Worm (Caenorhabditis elegans): ENCODE data around the gene ttbk-5.

Gene ttbk-5

ce11 chrIV:10128906-10129386 is 38.5 kb downstream of the ttbk-5 start, which contains the start of the genes gtbp-1 and K08F4.3 (continued):
- TF ChIP-seq zip-4 (GFP tag; optimal IDR thresholded peaks at IDR 0.05) (no peak), nhr-85 (tag) (peak; percentile 85), fos-1 (tag; optimal IDR thresholded peaks at IDR 0.05) (peak; percentile 47), nhr-19 (GFP tag; conservative IDR thresholded peaks at IDR 0.05) (peak; percentile 61), hlh-17 (GFP tag; optimal IDR thresholded peaks at IDR 0.05; ENCODE audit: borderline replicate concordance) (no peak), nhr-11 (tag; optimal IDR thresholded peaks at IDR 0.05) (no peak), jun-1 (tag; optimal IDR thresholded peaks at IDR 0.05) (peak; percentile 53), unc-98 (GFP tag; IDR thresholded peaks at IDR 0.05) (no peak), egl-27 (tag; optimal IDR thresholded peaks at IDR 0.05) (no peak), nhr-76 (tag; optimal IDR thresholded peaks at IDR 0.05) (no peak), lin-13 (GFP tag; optimal IDR thresholded peaks at IDR 0.05) (peak; percentile 68), ceh-63 (GFP tag; optimal IDR thresholded peaks at IDR 0.05) (no peak), dpl-1 (GFP tag; optimal IDR thresholded peaks at IDR 0.05) (peak; percentile 92 to 94 (median 92))

ce11 chrIV:10129957-10130356 is 39.5 kb downstream of the ttbk-5 start, which contains the start of gene glt-3:
TSS of gene glt-3 (plus strand) at chrIV:10130257.
- no peak for TF ChIP-seq nhr-12 (tag; optimal IDR thresholded peaks at IDR 0.05)
- no peak for TF ChIP-seq zag-1 (tag; optimal IDR thresholded peaks at IDR 0.05)
- TF ChIP-seq pag-3 (tag; optimal IDR thresholded peaks at IDR 0.05; ENCODE audit: borderline replicate concordance, insufficient read depth) = no peak
- no peak for TF ChIP-seq nhr-76 (tag; optimal IDR thresholded peaks at IDR 0.05)
- TF ChIP-seq ztf-11 (tag; optimal IDR thresholded peaks at IDR 0.05) = no peak
- TF ChIP-seq egl-13 (tag; optimal IDR thresholded peaks at IDR 0.05) = no peak
- no peak for TF ChIP-seq grh-1 (GFP tag; IDR thresholded peaks at IDR 0.05)
- no peak for TF ChIP-seq unc-86 (tag; optimal IDR thresholded peaks at IDR 0.05)
- no peak for TF ChIP-seq aha-1 (tag; optimal IDR thresholded peaks at IDR 0.05)
- TF ChIP-seq nhr-47 (tag; optimal IDR thresholded peaks at IDR 0.05) = no peak

ce11 chrIV:10135817-10136216 is 45.4 kb downstream of the ttbk-5 start, which contains the start of gene K08F4.5:
TSS of gene K08F4.5 (minus strand) at chrIV:10135917.
- no peak for TF ChIP-seq skn-1 (tag; optimal IDR thresholded peaks at IDR 0.05)
- TF ChIP-seq xbp-1 (tag; optimal IDR thresholded peaks at IDR 0.05) = no peak
- no peak for TF ChIP-seq swsn-7 (tag; optimal IDR thresholded peaks at IDR 0.05)
- no peak for TF ChIP-seq C16A3.4 (tag; optimal IDR thresholded peaks at IDR 0.05)
- TF ChIP-seq nhr-77 (tag; optimal IDR thresholded peaks at IDR 0.05) = no peak
- no peak for TF ChIP-seq nhr-76 (tag; optimal IDR thresholded peaks at IDR 0.05)
- no peak for TF ChIP-seq pag-3 (tag; optimal IDR thresholded peaks at IDR 0.05; ENCODE audit: borderline replicate concordance, insufficient read depth)
- no peak for TF ChIP-seq mdl-1 (tag; optimal IDR thresholded peaks at IDR 0.05)
- no peak for TF ChIP-seq mef-2 (tag; optimal IDR thresholded peaks at IDR 0.05)
- no peak for TF ChIP-seq sup-37 (GFP tag; optimal IDR thresholded peaks at IDR 0.05)
- TF ChIP-seq zag-1 (tag; optimal IDR thresholded peaks at IDR 0.05) = no peak
- TF ChIP-seq lir-3 (tag; optimal IDR thresholded peaks at IDR 0.05; ENCODE audit: poor library complexity) = no peak
- no peak for TF ChIP-seq ztf-4 (tag; optimal IDR thresholded peaks at IDR 0.05)
- TF ChIP-seq nhr-20 (tag; optimal IDR thresholded peaks at IDR 0.05) = no peak
- TF ChIP-seq blmp-1 (tag; optimal IDR thresholded peaks at IDR 0.05) = no peak
- TF ChIP-seq unc-62 (GFP tag; optimal IDR thresholded peaks at IDR 0.05) = no peak
- TF ChIP-seq sox-4 (tag; optimal IDR thresholded peaks at IDR 0.05) = no peak
- TF ChIP-seq nhr-11 (tag; optimal IDR thresholded peaks at IDR 0.05) = no peak
- no peak for TF ChIP-seq egl-27 (tag; optimal IDR thresholded peaks at IDR 0.05)

- TF ChIP-seq irx-1 (tag; optimal IDR thresholded peaks at IDR 0.05) = no peak
- TF ChIP-seq nhr-20 (tag; optimal IDR thresholded peaks at IDR 0.05) = no peak
- TF ChIP-seq ceh-88 (GFP tag; IDR thresholded peaks at IDR 0.05) = no peak
- no peak for TF ChIP-seq ceh-8 (GFP tag; optimal IDR thresholded peaks at IDR 0.05)
- no peak for TF ChIP-seq rnt-1 (tag; optimal IDR thresholded peaks at IDR 0.05)
- no peak for TF ChIP-seq sptf-1 (tag; optimal IDR thresholded peaks at IDR 0.05)
- no peak for TF ChIP-seq nhr-12 (tag; optimal IDR thresholded peaks at IDR 0.05)
- no peak for TF ChIP-seq pax-3 (tag; optimal IDR thresholded peaks at IDR 0.05)
- no peak for TF ChIP-seq lin-35 (GFP tag; optimal IDR thresholded peaks at IDR 0.05)
- no peak for TF ChIP-seq grh-1 (GFP tag; IDR thresholded peaks at IDR 0.05)
- TF ChIP-seq nhr-28 (tag; optimal IDR thresholded peaks at IDR 0.05) = no peak
- no peak for TF ChIP-seq mdl-1 (tag; optimal IDR thresholded peaks at IDR 0.05)
- TF ChIP-seq nhr-77 (tag; optimal IDR thresholded peaks at IDR 0.05) = no peak
- no peak for TF ChIP-seq egl-27 (tag; optimal IDR thresholded peaks at IDR 0.05)
- no peak for TF ChIP-seq efl-1 (optimal IDR thresholded peaks at IDR 0.05)
- no peak for TF ChIP-seq efl-1 (GFP tag; optimal IDR thresholded peaks at IDR 0.05 in 1 of 2)
- TF ChIP-seq ceh-63 (GFP tag; optimal IDR thresholded peaks at IDR 0.05) = no peak
- no peak for TF ChIP-seq lin-13 (GFP tag; optimal IDR thresholded peaks at IDR 0.05)
- no peak for TF ChIP-seq swsn-7 (tag; optimal IDR thresholded peaks at IDR 0.05)
Observed at ce11 chrIV:10137804-10138203, 47.3 kb downstream of the ttbk-5 start, which contains the start of gene K08F4.12. TSS of gene K08F4.12 (plus strand) at chrIV:10138104.
